Worm (Caenorhabditis elegans) whole organism, L4 larva: ENCODE data around the gene cnt-1.
A peak's percentile ranks its signal among the peaks of the same experiment; 100 is the strongest.

Source experiments
- Y105C5A.15 ChIP-seq: fragments of 200-800 bp; sonication (Bioruptor generic); IDR thresholded peaks from 2 replicates; pipeline ENCODE4 v1.3.6; 2022; ENCODE audit warnings: missing genetic modification characterization, missing compliant biosample characterization
- ZK337.2 ChIP-seq: fragments of 200-800 bp; sonication (Bioruptor generic); IDR thresholded peaks from 2 replicates; pipeline ENCODE4 v1.3.6; 2022; ENCODE audit warnings: missing genetic modification reagents, missing genetic modification characterization, missing compliant biosample characterization
- aha-1 ChIP-seq: fragments of 150-350 bp; peaks from one replicate; lab custom pipeline; 2014; ENCODE audit warnings: missing biosample characterization, missing genetic modification characterization
- aly-2 ChIP-seq: sonication (generic microtip); optimal IDR thresholded peaks from 2 replicates; lab custom pipeline; 2018; ENCODE audit warnings: missing biosample characterization, missing genetic modification characterization
- ama-1 ChIP-seq: fragments of 150-350 bp; optimal IDR thresholded peaks from 2 replicates; lab custom pipeline; 2014; ENCODE audit warnings: inconsistent platforms, mixed read lengths
- ceh-28 ChIP-seq: fragments of 150-350 bp; optimal IDR thresholded peaks from 2 replicates; lab custom pipeline; 2014; ENCODE audit warnings: missing biosample characterization, missing genetic modification reagents, missing genetic modification characterization
- ceh-62 ChIP-seq: sonication (generic microtip); optimal IDR thresholded peaks from 2 replicates; lab custom pipeline; 2017; ENCODE audit warnings: missing biosample characterization, missing genetic modification characterization
- ceh-82 ChIP-seq: sonication (generic microtip); optimal IDR thresholded peaks from 2 replicates; lab custom pipeline; 2017; ENCODE audit warnings: missing biosample characterization, missing genetic modification characterization
- daf-16 ChIP-seq, 3 experiments: sonication (generic microtip); optimal IDR thresholded peaks; 2 replicates each; lab custom pipeline; 2016 to 2017; ENCODE audit warnings: missing genetic modification characterization in 3 of 3, missing genetic modification reagents in 3 of 3, mild to moderate bottlenecking in 2 of 3, missing compliant biosample characterization in 2 of 3, missing biosample characterization in 1 of 3, moderate library complexity in 1 of 3
- daf-8 ChIP-seq: fragments of 200-800 bp; sonication (Bioruptor generic); IDR thresholded peaks from 2 replicates; pipeline ENCODE4 v1.3.6; 2022; ENCODE audit warnings: missing genetic modification characterization, missing compliant biosample characterization
- dmd-6 ChIP-seq: fragments of 200-800 bp; sonication (Bioruptor generic); IDR thresholded peaks from 2 replicates; pipeline ENCODE4 v1.3.6; 2022; ENCODE audit warnings: missing genetic modification reagents, missing genetic modification characterization, missing compliant biosample characterization
- dmd-8 ChIP-seq: fragments of 200-800 bp; sonication (Bioruptor generic); IDR thresholded peaks from 2 replicates; pipeline ENCODE4 v1.3.6; 2022; ENCODE audit warnings: missing genetic modification characterization, missing compliant biosample characterization
- dve-1 ChIP-seq: sonication (generic microtip); optimal IDR thresholded peaks from 2 replicates; lab custom pipeline; 2017; ENCODE audit warnings: antibody characterized with exemption, mild to moderate bottlenecking, missing genetic modification characterization, missing compliant biosample characterization; ENCODE audit not compliant: insufficient read depth
- fos-1 ChIP-seq: fragments of 150-350 bp; optimal IDR thresholded peaks from 2 replicates; lab custom pipeline; 2014; ENCODE audit warnings: missing biosample characterization, missing genetic modification characterization
- gei-8 ChIP-seq: fragments of 200-800 bp; sonication (Bioruptor generic); optimal IDR thresholded peaks from 2 replicates; lab custom pipeline; 2018; ENCODE audit warnings: mild to moderate bottlenecking, missing genetic modification characterization, missing compliant biosample characterization
- hif-1 ChIP-seq, 2 experiments: sonication (generic microtip); optimal IDR thresholded peaks; 2 replicates each; lab custom pipeline; 2016 to 2017; ENCODE audit warnings: missing compliant biosample characterization in 2 of 2, missing genetic modification characterization in 2 of 2, missing genetic modification reagents in 2 of 2, missing genotype in 2 of 2, mild to moderate bottlenecking in 1 of 2
- hlh-30 ChIP-seq: sonication (generic microtip); optimal IDR thresholded peaks from 2 replicates; lab custom pipeline; 2017; ENCODE audit warnings: antibody characterized with exemption, mild to moderate bottlenecking, missing genetic modification characterization, missing compliant biosample characterization; ENCODE audit not compliant: insufficient read depth
- hmg-1.1 ChIP-seq: fragments of 200-800 bp; sonication (Bioruptor generic); IDR thresholded peaks from 2 replicates; pipeline ENCODE4 v1.3.6; 2022; ENCODE audit warnings: missing genetic modification reagents, missing genetic modification characterization, missing compliant biosample characterization
- madf-5 ChIP-seq, 2 experiments: fragments of 200-800 bp; sonication (Bioruptor generic); IDR thresholded peaks; 2 replicates each; pipeline ENCODE4 v1.3.6; 2022; ENCODE audit warnings: missing compliant biosample characterization in 2 of 2, missing genetic modification characterization in 2 of 2
- madf-9 ChIP-seq: fragments of 200-800 bp; sonication (Bioruptor generic); conservative IDR thresholded peaks from 2 replicates; pipeline ENCODE4 v1.3.6; 2022; ENCODE audit warnings: missing genetic modification reagents, missing genetic modification characterization, missing compliant biosample characterization
- mdl-1 ChIP-seq, 2 experiments: fragments of 150-350 bp in 1 of 2; sonication (generic microtip) in 1 of 2; optimal IDR thresholded peaks; 2 replicates each; lab custom pipeline; 2014 to 2017; ENCODE audit warnings: missing biosample characterization in 2 of 2, missing genetic modification characterization in 2 of 2
- mep-1 ChIP-seq: fragments of 150-350 bp; sonication (generic microtip); optimal IDR thresholded peaks from 3 replicates; lab custom pipeline; 2014; ENCODE audit warnings: missing biosample characterization, missing genetic modification characterization
- mes-2 ChIP-seq: sonication (generic microtip); optimal IDR thresholded peaks from 2 replicates; lab custom pipeline; 2016; ENCODE audit warnings: missing genotype, mild to moderate bottlenecking, missing genetic modification characterization, missing compliant biosample characterization; ENCODE audit not compliant: poor library complexity, severe bottlenecking
- mxl-2 ChIP-seq: fragments of 200-800 bp; sonication (Bioruptor generic); conservative IDR thresholded peaks from 2 replicates; pipeline ENCODE4 v1.3.6; 2022; ENCODE audit warnings: missing genetic modification reagents, missing genetic modification characterization, missing compliant biosample characterization
- mxl-3 ChIP-seq: fragments of 200-800 bp; sonication (Bioruptor generic); optimal IDR thresholded peaks from 2 replicates; lab custom pipeline; 2018; ENCODE audit warnings: mild to moderate bottlenecking, missing genetic modification characterization, missing compliant biosample characterization
- nhr-25 ChIP-seq: sonication (generic microtip); optimal IDR thresholded peaks from 2 replicates; lab custom pipeline; 2017; ENCODE audit warnings: missing genetic modification characterization, mild to moderate bottlenecking, missing compliant biosample characterization, antibody characterized with exemption, moderate library complexity, borderline replicate concordance; ENCODE audit not compliant: insufficient read depth
- nhr-28 ChIP-seq: fragments of 150-350 bp; optimal IDR thresholded peaks from 2 replicates; lab custom pipeline; 2014; ENCODE audit warnings: missing biosample characterization, missing genetic modification characterization
- nhr-6 ChIP-seq: fragments of 150-350 bp; optimal IDR thresholded peaks from 2 replicates; lab custom pipeline; 2014; ENCODE audit warnings: missing biosample characterization, missing genetic modification characterization
- nhr-76 ChIP-seq: fragments of 150-350 bp; optimal IDR thresholded peaks from 2 replicates; lab custom pipeline; 2014; ENCODE audit warnings: missing biosample characterization, missing genetic modification characterization
- pha-4 ChIP-seq, 2 experiments: fragments of 150-350 bp in 1 of 2; fragments of 200-800 bp in 1 of 2; sonication (Bioruptor generic) in 1 of 2; IDR thresholded peaks in 1 of 2; optimal IDR thresholded peaks in 1 of 2; 2 replicates each; pipeline versions ENCODE4 v1.3.6 to Lab custom; 2014 to 2022; ENCODE audit warnings: missing genetic modification characterization in 2 of 2, missing genetic modification reagents in 2 of 2, missing biosample characterization in 1 of 2, missing compliant biosample characterization in 1 of 2
- php-3 ChIP-seq: fragments of 200-800 bp; sonication (Bioruptor generic); IDR thresholded peaks from 2 replicates; pipeline ENCODE4 v1.3.6; 2022; ENCODE audit warnings: missing genetic modification reagents, missing genetic modification characterization, missing compliant biosample characterization
- pqm-1 ChIP-seq: sonication (generic microtip); optimal IDR thresholded peaks from 2 replicates; lab custom pipeline; 2017; ENCODE audit warnings: missing biosample characterization, missing genetic modification characterization
- rbr-2 ChIP-seq: sonication (generic microtip); optimal IDR thresholded peaks from 2 replicates; lab custom pipeline; 2016; ENCODE audit warnings: missing genotype, missing genetic modification characterization, missing compliant biosample characterization
- set-16 ChIP-seq: fragments of 200-800 bp; sonication (Bioruptor generic); IDR thresholded peaks from 2 replicates; pipeline ENCODE4 v1.3.6; 2022; ENCODE audit warnings: missing genetic modification reagents, missing genetic modification characterization, missing compliant biosample characterization
- snpc-1.2 ChIP-seq: fragments of 200-800 bp; sonication (Bioruptor generic); IDR thresholded peaks from 2 replicates; pipeline ENCODE4 v1.3.6; 2022; ENCODE audit warnings: missing genetic modification reagents, missing genetic modification characterization, missing compliant biosample characterization
- snpc-4 ChIP-seq: fragments of 150-350 bp; optimal IDR thresholded peaks from 2 replicates; lab custom pipeline; 2014; ENCODE audit warnings: missing biosample characterization, missing genetic modification characterization
- tag-97 ChIP-seq: fragments of 200-800 bp; sonication (Bioruptor generic); IDR thresholded peaks from 2 replicates; pipeline ENCODE4 v1.3.6; 2022; ENCODE audit warnings: missing genetic modification characterization, missing compliant biosample characterization
- tra-1 ChIP-seq: fragments of 200-800 bp; sonication (Bioruptor generic); IDR thresholded peaks from 2 replicates; pipeline ENCODE4 v1.3.6; 2022; ENCODE audit warnings: missing genetic modification reagents, missing genetic modification characterization, missing compliant biosample characterization
- unc-62 ChIP-seq, 3 experiments: fragments of 150-350 bp in 1 of 3; sonication (generic microtip); optimal IDR thresholded peaks in 2 of 3; peaks in 1 of 3; 1 replicate in 1 of 3; 2 replicates in 2 of 3; lab custom pipeline; 2014 to 2017; ENCODE audit warnings: missing biosample characterization in 3 of 3, missing genetic modification characterization in 3 of 3, missing genetic modification reagents in 3 of 3, missing genotype in 1 of 3
- vab-7 ChIP-seq: fragments of 200-800 bp; sonication (Bioruptor generic); IDR thresholded peaks from 2 replicates; pipeline ENCODE4 v1.3.6; 2022; ENCODE audit warnings: missing genetic modification reagents, missing genetic modification characterization, missing compliant biosample characterization
- zip-11 ChIP-seq: fragments of 200-800 bp; sonication (Bioruptor generic); IDR thresholded peaks from 2 replicates; pipeline ENCODE4 v1.3.6; 2022; ENCODE audit warnings: missing genetic modification characterization, missing compliant biosample characterization
- zip-2 ChIP-seq: fragments of 150-350 bp; optimal IDR thresholded peaks from 2 replicates; lab custom pipeline; 2014; ENCODE audit warnings: missing biosample characterization, missing genetic modification characterization

cnt-1 gene

DNA sequence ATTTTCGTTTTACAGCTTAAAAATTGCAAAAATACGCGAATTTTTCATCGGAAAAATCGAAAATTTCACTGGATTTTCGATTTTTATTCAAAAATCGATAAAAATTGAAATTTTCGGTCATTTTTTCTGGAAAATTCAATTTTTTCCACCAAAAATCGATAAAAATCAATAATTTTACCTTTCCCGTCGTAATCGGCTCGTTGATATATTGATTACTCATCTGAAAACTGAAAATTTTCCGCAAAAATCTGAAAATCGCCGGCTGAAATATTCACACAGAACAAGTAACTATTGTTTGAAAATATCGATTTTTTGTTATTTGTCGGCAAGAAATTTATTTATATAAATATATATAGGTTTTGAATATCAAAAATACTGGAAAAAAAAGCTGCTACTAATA, 52.2 kb downstream of the cnt-1 start, which contains the start of gene cyn-16:
Gene cyn-16, minus strand, starts transcription at position 227 of the 400 bp plus-strand sequence.
- no peak for TF ChIP-seq vab-7
- no peak for TF ChIP-seq dmd-8 (GFP tag; lab: Robert Waterston, UW)
- no peak for TF ChIP-seq gei-8 (GFP tag; lab: Kevin White, UChicago)
- TF ChIP-seq ama-1: peak; percentile 81
- TF ChIP-seq snpc-1.2 (GFP tag; lab: Robert Waterston, UW): no peak
- no peak for TF ChIP-seq madf-9 (GFP tag; lab: Robert Waterston, UW)
- no peak for TF ChIP-seq mxl-2 (GFP tag; lab: Robert Waterston, UW)
- TF ChIP-seq ceh-82 (tag; lab: Kevin White, UChicago): no peak
- TF ChIP-seq dmd-6 (GFP tag; lab: Robert Waterston, UW): no peak
- TF ChIP-seq zip-2 (tag; lab: Kevin White, UChicago): no peak
- TF ChIP-seq ZK337.2 (GFP tag; lab: Robert Waterston, UW): no peak
- TF ChIP-seq mxl-3 (GFP tag; lab: Kevin White, UChicago): no peak
- TF ChIP-seq ceh-28 (tag; lab: Kevin White, UChicago): peak; percentile 69
- no peak for TF ChIP-seq mdl-1 (tag; optimal IDR thresholded peaks at IDR 0.05; lab: Kevin White, UChicago)
- no peak for TF ChIP-seq daf-16 (GFP tag; optimal IDR thresholded peaks at IDR 0.05; lab: Kevin White, UChicago)
- TF ChIP-seq daf-16 (tag; optimal IDR thresholded peaks at IDR 0.05; lab: Kevin White, UChicago): peak; percentile 1

DNA sequence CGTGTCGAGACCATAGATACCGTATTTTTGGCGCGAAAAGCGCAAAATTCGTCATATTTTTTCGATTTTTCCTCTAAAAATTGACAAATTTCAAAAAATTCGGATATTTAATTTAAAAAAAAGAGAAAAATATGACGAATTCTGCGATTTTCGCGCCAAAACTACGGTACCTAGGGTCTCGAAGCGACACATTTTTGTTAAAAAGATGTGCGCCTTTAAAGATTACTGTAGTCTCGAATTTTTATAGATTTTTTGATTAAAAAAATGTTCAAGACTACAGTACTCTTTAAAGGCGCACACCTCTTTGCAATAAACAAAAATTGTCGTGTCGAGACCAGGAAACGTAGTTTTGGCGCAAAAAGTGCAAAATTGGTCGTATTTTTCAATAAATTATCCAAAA, 52.6 kb downstream of the cnt-1 start:
- TF ChIP-seq madf-9 (GFP tag; lab: Robert Waterston, UW): no peak
- TF ChIP-seq snpc-4 (tag; lab: Kevin White, UChicago): no peak
- TF ChIP-seq nhr-76 (tag; lab: Kevin White, UChicago): no peak
- TF ChIP-seq madf-5 (GFP tag; IDR thresholded peaks at IDR 0.05; lab: Robert Waterston, UW): no peak
- TF ChIP-seq nhr-6 (tag; lab: Kevin White, UChicago): no peak
- TF ChIP-seq zip-11: no peak
- no peak for TF ChIP-seq nhr-25 (tag; lab: Kevin White, UChicago)
- no peak for TF ChIP-seq fos-1
- TF ChIP-seq aly-2 (tag; lab: Kevin White, UChicago): no peak
- TF ChIP-seq, all 104 proteins: peak for 0

DNA sequence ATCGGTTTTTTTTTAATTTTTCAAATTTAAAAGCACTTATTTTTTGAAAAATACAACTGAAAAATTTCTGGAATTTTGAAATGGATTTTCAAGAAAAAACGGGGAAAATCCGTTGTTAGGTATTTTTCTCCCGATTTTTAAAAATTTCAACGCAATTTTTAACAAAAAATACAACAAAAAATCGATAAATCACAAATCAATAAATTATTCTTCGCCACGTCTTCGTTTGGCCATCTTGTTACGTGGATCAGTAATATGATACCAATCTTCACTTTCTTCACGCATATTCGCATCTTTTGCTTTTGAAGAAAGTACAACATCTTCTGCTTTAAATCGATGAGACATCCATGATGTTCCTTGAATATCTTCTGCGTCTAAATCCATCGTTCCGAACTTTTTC, 60.0 kb downstream of the cnt-1 start:
- peak in 1 of 2 experiments; percentile 94 for TF ChIP-seq unc-62 (GFP tag; optimal IDR thresholded peaks at IDR 0.05 in 1 of 2; lab: Kevin White, UChicago)
- no peak for TF ChIP-seq unc-62 (tag; optimal IDR thresholded peaks at IDR 0.05; lab: Kevin White, UChicago)
- TF ChIP-seq set-16 (GFP tag; lab: Robert Waterston, UW): no peak
- no peak for TF ChIP-seq daf-8
- TF ChIP-seq ceh-62 (tag; lab: Kevin White, UChicago): no peak
- peak; percentile 32 for TF ChIP-seq ceh-28 (tag; lab: Kevin White, UChicago)
- no peak for TF ChIP-seq snpc-1.2 (GFP tag; lab: Robert Waterston, UW)

DNA sequence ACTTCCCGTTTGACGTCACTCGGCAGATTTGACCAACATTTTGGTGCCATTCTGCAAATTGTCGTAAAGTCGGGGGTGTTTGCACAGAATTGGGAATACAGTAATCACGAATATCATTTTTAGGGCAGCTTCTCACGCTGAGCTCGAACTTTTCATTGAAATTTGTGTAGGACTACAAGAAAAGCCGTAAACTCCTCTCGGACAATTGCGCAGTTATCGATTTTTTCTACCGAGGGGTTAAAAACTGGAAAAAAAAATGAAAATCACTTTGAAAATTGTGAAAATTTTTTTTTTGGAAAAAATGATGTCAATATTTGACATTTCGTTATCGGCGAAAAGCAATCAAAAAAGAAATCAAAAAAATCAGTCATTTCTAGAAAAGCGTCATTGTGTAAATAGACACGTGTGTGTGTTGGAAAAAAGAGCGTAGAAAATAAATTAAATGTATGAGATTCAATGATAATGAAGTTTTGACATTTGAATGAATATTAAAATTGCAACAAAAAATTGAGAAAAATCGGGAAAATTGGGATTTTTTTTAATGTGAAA, 60.9 kb downstream of the cnt-1 start, which contains the start of gene Y17G7B.8:
Gene Y17G7B.8, minus strand, starts transcription at position 51 of the 549 bp plus-strand sequence.
- TF ChIP-seq hif-1 (tag; optimal IDR thresholded peaks at IDR 0.05; lab: Kevin White, UChicago) (peak in 1 of 2 experiments; percentile 21), daf-16 (GFP tag; optimal IDR thresholded peaks at IDR 0.05; lab: Kevin White, UChicago) (no peak), daf-16 (tag; optimal IDR thresholded peaks at IDR 0.05; lab: Kevin White, UChicago) (peak; percentile 87), rbr-2 (no peak), aha-1 (peak; percentile 69), Y105C5A.15 (no peak), mdl-1 (tag; optimal IDR thresholded peaks at IDR 0.05; lab: Kevin White, UChicago) (peak in 1 of 2 experiments; percentile 55), php-3 (GFP tag; lab: Robert Waterston, UW) (peak; percentile 91), daf-8 (no peak), nhr-6 (tag; lab: Kevin White, UChicago) (peak; percentile 92), hmg-1.1 (GFP tag; lab: Robert Waterston, UW) (no peak), unc-62 (GFP tag; optimal IDR thresholded peaks at IDR 0.05 in 1 of 2; lab: Kevin White, UChicago) (peak in 1 of 2 experiments; percentile 1), unc-62 (tag; optimal IDR thresholded peaks at IDR 0.05; lab: Kevin White, UChicago) (no peak), mep-1 (tag; lab: Kevin White, UChicago) (peak; percentile 8), dmd-6 (GFP tag; lab: Robert Waterston, UW) (peak; percentile 75; the same call in 1 of the 2 replicates), snpc-1.2 (GFP tag; lab: Robert Waterston, UW) (no peak), tag-97 (no peak), hlh-30 (tag; lab: Kevin White, UChicago) (peak; percentile 42), nhr-28 (tag; lab: Kevin White, UChicago) (peak; percentile 61), pha-4 (GFP tag; IDR thresholded peaks at IDR 0.05; lab: Robert Waterston, UW) (no peak), pha-4 (tag; optimal IDR thresholded peaks at IDR 0.05; lab: Kevin White, UChicago) (peak; percentile 74), mes-2 (tag; lab: Kevin White, UChicago) (no peak), dve-1 (tag; lab: Kevin White, UChicago) (peak; percentile 80), pqm-1 (peak; percentile 64), tra-1 (GFP tag; lab: Robert Waterston, UW) (no peak)
